Fruit fly (Drosophila melanogaster) whole organism: ENCODE data around the gene PolE1.

Experiments
- CG8478 ChIP-seq: fragments of >200 bp; optimal IDR thresholded peaks from 2 replicates; lab custom pipeline; 2018; ENCODE audit warnings: inconsistent platforms
- EcR ChIP-seq, 2 experiments: fragments of >200 bp; optimal IDR thresholded peaks; 2 replicates each; lab custom pipeline; 2017; ENCODE audit warnings: missing biosample characterization in 2 of 2, missing genetic modification characterization in 2 of 2, missing genetic modification reagents in 2 of 2
- pan ChIP-seq: fragments of >200 bp; optimal IDR thresholded peaks from 2 replicates; lab custom pipeline; 2017

dm6 chr3R:23386021-23386457, 38.1 kb downstream of the PolE1 start:
- TF ChIP-seq pan (lab: Kevin White, UChicago) (no peak), EcR (GFP tag; optimal IDR thresholded peaks at IDR 0.05; lab: Kevin White, UChicago) (no peak), CG8478 (no peak)
